Worm (Caenorhabditis elegans) whole organism, late embryonic: ENCODE measurements around the gene atn-1.

Experiments used
- ahr-1 ChIP-seq: sonication (generic microtip); optimal IDR thresholded peaks from 2 replicates; lab custom pipeline; 2016; ENCODE audit warnings: missing genetic modification characterization, missing compliant biosample characterization
- ceh-19 ChIP-seq: fragments of 200-800 bp; sonication (Bioruptor generic); optimal IDR thresholded peaks from 2 replicates; lab custom pipeline; 2018; ENCODE audit warnings: mild to moderate bottlenecking, missing genetic modification characterization, missing compliant biosample characterization
- ceh-24 ChIP-seq: sonication (generic microtip); optimal IDR thresholded peaks from 2 replicates; lab custom pipeline; 2016; ENCODE audit warnings: mild to moderate bottlenecking, missing genetic modification characterization, missing compliant biosample characterization
- ceh-34 ChIP-seq: sonication (generic microtip); optimal IDR thresholded peaks from 2 replicates; lab custom pipeline; 2016; ENCODE audit warnings: mild to moderate bottlenecking, missing genetic modification characterization, missing compliant biosample characterization
- ceh-6 ChIP-seq: fragments of 200-800 bp; sonication (Bioruptor generic); optimal IDR thresholded peaks from 2 replicates; lab custom pipeline; 2018; ENCODE audit warnings: mild to moderate bottlenecking, missing genetic modification characterization, missing compliant biosample characterization
- che-1 ChIP-seq: sonication (generic microtip); optimal IDR thresholded peaks from 2 replicates; lab custom pipeline; 2016; ENCODE audit warnings: mild to moderate bottlenecking, missing genetic modification characterization, missing compliant biosample characterization
- elt-2 ChIP-seq: sonication (generic microtip); optimal IDR thresholded peaks from 2 replicates; lab custom pipeline; 2016; ENCODE audit warnings: missing genetic modification reagents, missing genetic modification characterization, missing compliant biosample characterization
- eyg-1 ChIP-seq: sonication (generic microtip); optimal IDR thresholded peaks from 2 replicates; lab custom pipeline; 2016; ENCODE audit warnings: missing genotype, missing genetic modification characterization, missing compliant biosample characterization
- hlh-13 ChIP-seq: fragments of 200-800 bp; sonication (Bioruptor generic); optimal IDR thresholded peaks from 2 replicates; lab custom pipeline; 2018; ENCODE audit warnings: mild to moderate bottlenecking, missing genetic modification characterization, missing compliant biosample characterization
- hlh-15 ChIP-seq: sonication (generic microtip); optimal IDR thresholded peaks from 2 replicates; lab custom pipeline; 2016; ENCODE audit warnings: missing genetic modification characterization, missing compliant biosample characterization
- nfya-1 ChIP-seq: sonication (generic microtip); optimal IDR thresholded peaks from 2 replicates; lab custom pipeline; 2017; ENCODE audit warnings: missing genetic modification characterization, mild to moderate bottlenecking, missing compliant biosample characterization, antibody characterized with exemption, moderate library complexity
- odd-2 ChIP-seq: sonication (generic microtip); optimal IDR thresholded peaks from 2 replicates; lab custom pipeline; 2017; ENCODE audit warnings: antibody characterized with exemption, mild to moderate bottlenecking, missing genetic modification characterization, missing compliant biosample characterization
- pat-9 ChIP-seq: fragments of 200-800 bp; sonication (Bioruptor generic); optimal IDR thresholded peaks from 2 replicates; lab custom pipeline; 2018; ENCODE audit warnings: mild to moderate bottlenecking, missing genetic modification characterization, moderate library complexity, missing compliant biosample characterization
- pax-1 ChIP-seq: fragments of 150-350 bp; optimal IDR thresholded peaks from 2 replicates; lab custom pipeline; 2014; ENCODE audit warnings: missing biosample characterization, missing genetic modification characterization
- pha-4 ChIP-seq: fragments of 150-350 bp; optimal IDR thresholded peaks from 2 replicates; lab custom pipeline; 2018; ENCODE audit warnings: missing biosample characterization, missing genetic modification reagents, missing genetic modification characterization
- sox-2 ChIP-seq: fragments of 200-800 bp; sonication (Bioruptor generic); IDR thresholded peaks from 2 replicates; pipeline ENCODE4 v1.3.6; 2022; ENCODE audit warnings: missing genetic modification reagents, missing genetic modification characterization, missing compliant biosample characterization
- tbx-2 ChIP-seq: sonication (generic microtip); optimal IDR thresholded peaks from 2 replicates; lab custom pipeline; 2016; ENCODE audit warnings: missing genetic modification characterization, missing compliant biosample characterization
- ttx-3 ChIP-seq: sonication (generic microtip); optimal IDR thresholded peaks from 2 replicates; lab custom pipeline; 2016; ENCODE audit warnings: missing genetic modification reagents, missing genetic modification characterization, missing compliant biosample characterization
- unc-55 ChIP-seq: sonication (generic microtip); optimal IDR thresholded peaks from 2 replicates; lab custom pipeline; 2017; ENCODE audit warnings: missing biosample characterization, missing genetic modification reagents, missing genetic modification characterization
- ztf-16 ChIP-seq: sonication (generic microtip); optimal IDR thresholded peaks from 2 replicates; lab custom pipeline; 2017; ENCODE audit warnings: missing genetic modification characterization, missing compliant biosample characterization

Gene atn-1

ce11 chrV:12528919-12529318 lies 50.7 kb downstream of the atn-1 start:
- TF ChIP-seq nfya-1 (tag; lab: Kevin White, UChicago): peak; percentile 1
- no peak for TF ChIP-seq pha-4 (tag; lab: Kevin White, UChicago)
- no peak for TF ChIP-seq che-1 (tag; lab: Kevin White, UChicago)
- no peak for TF ChIP-seq sox-2 (GFP tag; lab: Robert Waterston, UW)
- peak; percentile 16 for TF ChIP-seq elt-2 (tag; lab: Kevin White, UChicago)

DNA sequence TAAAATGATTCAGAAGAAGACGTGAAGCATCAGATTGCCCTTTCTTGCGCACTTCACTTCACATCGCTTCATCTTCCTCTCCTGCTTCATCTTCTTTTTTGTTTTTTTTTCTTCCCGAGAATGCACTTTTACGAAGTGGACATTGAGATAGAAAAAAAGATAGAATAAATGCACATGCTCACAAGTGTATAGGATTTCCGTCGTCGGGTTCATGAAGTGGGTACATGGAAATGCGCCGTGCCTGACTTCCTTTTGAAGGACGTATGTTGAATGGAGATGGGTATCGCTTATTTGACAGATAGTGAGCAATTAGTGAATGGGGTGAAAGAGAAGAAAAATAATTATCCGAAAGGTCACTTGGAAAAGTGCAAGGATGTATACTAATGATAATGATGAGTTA lies 51.9 kb downstream of the atn-1 start:
- TF ChIP-seq ceh-34 (tag; lab: Kevin White, UChicago): no peak
- TF ChIP-seq pax-1 (tag; lab: Kevin White, UChicago): no peak
- no peak for TF ChIP-seq eyg-1 (tag; lab: Kevin White, UChicago)
- no peak for TF ChIP-seq ahr-1 (tag; lab: Kevin White, UChicago)
- no peak for TF ChIP-seq pha-4 (tag; lab: Kevin White, UChicago)

- TF ChIP-seq hlh-15 (tag; lab: Kevin White, UChicago) (no peak), hlh-13 (GFP tag; lab: Kevin White, UChicago) (no peak), ttx-3 (tag; lab: Kevin White, UChicago) (no peak), ahr-1 (tag; lab: Kevin White, UChicago) (no peak), ztf-16 (tag; lab: Kevin White, UChicago) (no peak), ceh-6 (GFP tag; lab: Kevin White, UChicago) (no peak), unc-55 (GFP tag; lab: Kevin White, UChicago) (no peak), pat-9 (no peak), ceh-19 (GFP tag; lab: Kevin White, UChicago) (no peak), tbx-2 (no peak)
Measured at ce11 chrV:12531084-12531483, 52.9 kb downstream of the atn-1 start.

DNA sequence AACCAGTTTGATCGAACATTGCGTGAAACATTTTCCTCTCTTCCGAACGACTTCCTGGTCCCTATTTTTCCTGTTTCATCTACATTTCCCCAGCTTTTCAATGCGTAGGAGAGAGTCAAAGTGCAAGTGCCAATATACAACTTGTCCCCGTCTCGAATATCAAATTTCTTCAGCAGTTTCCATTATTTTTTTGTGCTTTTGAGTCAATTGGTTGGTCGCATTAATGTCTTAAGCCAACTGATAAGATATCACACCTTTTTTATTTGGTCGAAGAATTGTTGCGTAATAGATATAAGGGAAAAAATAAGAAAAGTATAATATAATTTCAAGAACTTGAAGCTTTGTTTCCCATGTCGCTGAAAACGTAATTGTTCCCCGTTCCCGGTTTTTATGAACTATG lies 54.2 kb downstream of the atn-1 start:
- no peak for TF ChIP-seq odd-2
- peak; percentile 28 for TF ChIP-seq elt-2 (tag; lab: Kevin White, UChicago)

DNA sequence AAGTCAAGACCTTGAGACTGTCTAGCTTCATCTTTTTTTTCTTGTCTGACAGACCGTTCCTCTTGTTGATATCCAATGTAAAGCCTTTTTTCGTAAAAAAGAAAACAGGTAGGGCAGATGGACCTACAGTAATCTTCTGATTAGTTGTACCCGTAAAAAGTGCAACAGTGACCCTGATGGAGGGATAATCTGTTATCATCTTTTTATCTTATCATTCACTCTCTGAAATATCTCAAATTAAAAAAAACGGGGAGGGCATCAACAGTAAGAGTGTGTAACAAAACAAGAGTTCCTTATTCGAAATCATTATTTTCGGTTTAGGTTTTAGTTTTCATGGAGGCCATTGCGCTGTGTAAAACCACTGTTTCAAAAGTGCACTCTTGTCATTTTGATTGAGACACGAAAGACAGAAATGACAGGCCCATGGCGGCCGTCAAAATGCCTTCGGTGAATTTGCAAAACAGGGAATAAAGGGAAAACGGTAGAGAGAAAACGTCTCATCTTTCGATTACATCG lies 55.5 kb downstream of the atn-1 start:
- TF ChIP-seq ceh-24 (tag; lab: Kevin White, UChicago) (no peak), sox-2 (GFP tag; lab: Robert Waterston, UW) (no peak)
